Fruit fly (Drosophila melanogaster): ENCODE measurements around the gene AsnS.
A peak's percentile ranks its signal among the peaks of the same experiment; 100 is the strongest.

Gene AsnS

DNA sequence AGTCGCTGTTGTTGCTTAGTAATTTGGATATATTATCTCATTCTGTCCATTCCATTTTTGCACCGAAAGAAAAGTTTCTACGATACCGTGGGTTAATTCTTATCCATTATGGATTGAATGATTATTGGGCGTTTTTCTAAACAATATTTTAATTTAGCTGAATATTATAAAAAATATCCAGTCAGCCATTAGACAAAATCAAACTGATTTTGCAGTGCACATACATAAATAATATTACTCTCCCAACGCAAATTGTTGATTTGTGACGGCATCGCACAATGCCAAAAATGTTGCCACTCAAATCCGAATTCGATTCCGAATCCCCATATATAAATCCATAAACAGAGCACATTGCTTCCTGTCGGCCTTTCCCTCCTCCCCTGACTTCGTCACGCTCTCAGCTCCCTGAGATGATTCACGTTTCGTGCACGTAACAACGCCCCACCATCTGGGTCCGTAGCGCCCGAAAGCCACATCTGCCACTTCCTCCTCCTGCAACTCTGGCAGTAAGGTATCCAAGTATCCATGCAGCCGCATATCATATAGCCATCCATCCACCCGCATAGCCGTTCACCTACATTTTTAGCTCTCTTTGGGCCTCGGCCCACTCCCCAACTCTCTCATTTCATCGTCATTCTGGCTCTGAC is 4.1 kb downstream of the AsnS start (continued):
- TF ChIP-seq CG10321 (GFP tag; IDR thresholded peaks at IDR 0.05): peak; percentile 41; the same call in 1 of the 2 replicates
- peak; percentile 69 for TF ChIP-seq CG10209 (GFP tag; optimal IDR thresholded peaks at IDR 0.05)
- no peak for TF ChIP-seq CG15601 (tag; optimal IDR thresholded peaks at IDR 0.05)
- peak; percentile 56 for TF ChIP-seq kay (GFP tag; optimal IDR thresholded peaks at IDR 0.05)
- TF ChIP-seq Trl (optimal IDR thresholded peaks at IDR 0.05): peak in 1 of 2 experiments; percentile 23
- peak; percentile 10 for TF ChIP-seq Trl (GFP tag; optimal IDR thresholded peaks at IDR 0.05)
- TF ChIP-seq dmrt99B (tag; optimal IDR thresholded peaks at IDR 0.05): no peak
- TF ChIP-seq CG33557 (GFP tag; optimal IDR thresholded peaks at IDR 0.05): no peak
- TF ChIP-seq al (GFP tag; IDR thresholded peaks at IDR 0.05): peak; percentile 89
- no peak for TF ChIP-seq hbn (GFP tag; IDR thresholded peaks at IDR 0.05; ENCODE audit: partially characterized antibody)
- 0 out of 2 replicates have a peak, but pooled peaks have one; percentile 35 for TF ChIP-seq ap (GFP tag; IDR thresholded peaks at IDR 0.05)
- peak; percentile 23 for TF ChIP-seq CG12236 (GFP tag; optimal IDR thresholded peaks at IDR 0.05)
- peak; percentile 78 for TF ChIP-seq PHDP (tag; optimal IDR thresholded peaks at IDR 0.05)
- no peak for TF ChIP-seq slp2 (GFP tag; optimal IDR thresholded peaks at IDR 0.05)
- TF ChIP-seq CG12219 (GFP tag; optimal IDR thresholded peaks at IDR 0.05): peak; percentile 49
- peak; percentile 67 for TF ChIP-seq mam (GFP tag; optimal IDR thresholded peaks at IDR 0.05)
- TF ChIP-seq onecut (GFP tag; IDR thresholded peaks at IDR 0.05): no peak
- no peak for TF ChIP-seq CG8290 (GFP tag; optimal IDR thresholded peaks at IDR 0.05)
- TF ChIP-seq CG8290 (tag; optimal IDR thresholded peaks at IDR 0.05): peak in 1 of 2 experiments; percentile 63
- 0 out of 3 replicates have a peak, but pooled peaks have one; percentile 11 for TF ChIP-seq HLH4C (GFP tag; IDR thresholded peaks at IDR 0.05; ENCODE audit: partially characterized antibody)
- TF ChIP-seq Dip3 (GFP tag; optimal IDR thresholded peaks at IDR 0.05): peak; percentile 57
- TF ChIP-seq CG32767 (GFP tag; IDR thresholded peaks at IDR 0.05): peak; percentile 22; the same call in 1 of the 2 replicates
- TF ChIP-seq row (GFP tag; IDR thresholded peaks at IDR 0.05): peak; percentile 79
- peak; percentile 30 for TF ChIP-seq corto (GFP tag; optimal IDR thresholded peaks at IDR 0.05)
- TF ChIP-seq ab (GFP tag; optimal IDR thresholded peaks at IDR 0.05): no peak
- peak; percentile 43 to 71 for TF ChIP-seq dpn (GFP tag; optimal IDR thresholded peaks at IDR 0.05)
- peak; percentile 64 for TF ChIP-seq CG6854 (GFP tag; optimal IDR thresholded peaks at IDR 0.05)
- no peak for TF ChIP-seq CG31441 (GFP tag; IDR thresholded peaks at IDR 0.05)
- TF ChIP-seq fd102C (GFP tag; optimal IDR thresholded peaks at IDR 0.05): no peak
- TF ChIP-seq crp (GFP tag; optimal IDR thresholded peaks at IDR 0.05): no peak
- TF ChIP-seq klu (GFP tag; IDR thresholded peaks at IDR 0.05): peak; percentile 68
- peak; percentile 20 for TF ChIP-seq Nf-YB (GFP tag; optimal IDR thresholded peaks at IDR 0.05)
- peak; percentile 16 to 28 for TF ChIP-seq chif (GFP tag; optimal IDR thresholded peaks at IDR 0.05)
- TF ChIP-seq Vsx1 (GFP tag; optimal IDR thresholded peaks at IDR 0.05): no peak
- no peak for TF ChIP-seq CG4282 (GFP tag; optimal IDR thresholded peaks at IDR 0.05)
- TF ChIP-seq shn (GFP tag; optimal IDR thresholded peaks at IDR 0.05): peak; percentile 30
- TF ChIP-seq dysf (GFP tag; IDR thresholded peaks at IDR 0.05): peak; percentile 85
- TF ChIP-seq CG17568 (GFP tag; optimal IDR thresholded peaks at IDR 0.05): no peak
- no peak for TF ChIP-seq chinmo (GFP tag; IDR thresholded peaks at IDR 0.05; ENCODE audit: partially characterized antibody)
- TF ChIP-seq twi (tag; optimal IDR thresholded peaks at IDR 0.05): no peak
- TF ChIP-seq CG4820 (GFP tag; optimal IDR thresholded peaks at IDR 0.05): no peak
- TF ChIP-seq mirr (GFP tag; optimal IDR thresholded peaks at IDR 0.05): no peak
- no peak for TF ChIP-seq peb (GFP tag; IDR thresholded peaks at IDR 0.05)
- peak; percentile 53; the same call in 1 of the 3 replicates for TF ChIP-seq B-H1 (GFP tag; IDR thresholded peaks at IDR 0.05)
- peak; percentile 87 for TF ChIP-seq Hmr (GFP tag; optimal IDR thresholded peaks at IDR 0.05)
- peak; percentile 52 for TF ChIP-seq Oli (tag; optimal IDR thresholded peaks at IDR 0.05)
- TF ChIP-seq CG6175 (GFP tag; IDR thresholded peaks at IDR 0.05): peak; percentile 37; the same call in 1 of the 3 replicates
- 0 out of 2 replicates have a peak, but pooled peaks have one; percentile 45 for TF ChIP-seq Poxn (GFP tag; IDR thresholded peaks at IDR 0.05)
- TF ChIP-seq CG7372 (GFP tag; IDR thresholded peaks at IDR 0.05): peak; percentile 52; the same call in 1 of the 2 replicates
- peak; percentile 1 for TF ChIP-seq Abd-B (GFP tag; optimal IDR thresholded peaks at IDR 0.05)
